Fruit fly (Drosophila melanogaster): ENCODE measurements around the gene Ing3.

DNA sequence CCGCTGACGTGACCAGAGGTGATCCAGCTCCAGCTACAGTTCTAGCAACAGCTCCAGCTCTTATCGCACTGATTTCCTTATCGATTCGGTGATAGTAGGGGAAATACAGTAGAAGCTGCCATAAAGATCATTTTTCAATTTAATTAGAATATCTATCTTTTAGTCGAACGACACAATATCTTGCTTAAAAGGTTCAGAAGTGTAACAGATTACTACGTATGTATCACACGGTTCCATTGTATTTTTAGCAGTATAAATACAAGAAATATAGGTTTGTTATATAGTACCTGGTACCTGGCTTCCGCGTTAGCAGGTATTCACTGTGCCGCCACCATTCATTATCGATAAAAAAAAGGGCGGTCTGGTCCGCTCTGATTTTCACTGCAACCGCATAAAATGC, 8.0 kb downstream of the Ing3 start:
- TF ChIP-seq cic (GFP tag; optimal IDR thresholded peaks at IDR 0.05) (peak; percentile 25), Hr96 (GFP tag; optimal IDR thresholded peaks at IDR 0.05) (peak; percentile 76), CG7045 (GFP tag; optimal IDR thresholded peaks at IDR 0.05) (peak; percentile 33), CG5204 (GFP tag; optimal IDR thresholded peaks at IDR 0.05) (no peak)
